Worm (Caenorhabditis elegans) whole organism, L2 larva: ENCODE data around the gene R09H10.1.

Experiments used
- blmp-1 ChIP-seq: sonication (generic microtip); optimal IDR thresholded peaks from 2 replicates; lab custom pipeline; 2017; ENCODE audit warnings: missing genetic modification characterization, mild to moderate bottlenecking, missing compliant biosample characterization, antibody characterized with exemption, moderate library complexity; ENCODE audit not compliant: insufficient read depth
- dmd-4 ChIP-seq: sonication (generic microtip); optimal IDR thresholded peaks from 2 replicates; lab custom pipeline; 2017; ENCODE audit warnings: missing biosample characterization, missing genetic modification characterization
- egl-27 ChIP-seq: sonication (generic microtip); optimal IDR thresholded peaks from 3 replicates; lab custom pipeline; 2017; ENCODE audit warnings: missing biosample characterization, missing genetic modification reagents, missing genetic modification characterization
- gmeb-1 ChIP-seq: fragments of 150-350 bp; optimal IDR thresholded peaks from 2 replicates; lab custom pipeline; 2014; ENCODE audit warnings: missing biosample characterization, missing genetic modification characterization
- snpc-4 ChIP-seq: fragments of 150-350 bp; optimal IDR thresholded peaks from 2 replicates; lab custom pipeline; 2014; ENCODE audit warnings: missing biosample characterization, missing genetic modification characterization
- unc-62 ChIP-seq: fragments of 150-350 bp; optimal IDR thresholded peaks from 2 replicates; lab custom pipeline; 2014; ENCODE audit warnings: missing biosample characterization, missing genetic modification reagents, missing genetic modification characterization
- ztf-11 ChIP-seq: sonication (generic microtip); optimal IDR thresholded peaks from 2 replicates; lab custom pipeline; 2017; ENCODE audit warnings: missing biosample characterization, missing genetic modification characterization
- ztf-4 ChIP-seq: fragments of 150-350 bp; optimal IDR thresholded peaks from 2 replicates; lab custom pipeline; 2014; ENCODE audit warnings: missing biosample characterization, missing genetic modification characterization

DNA sequence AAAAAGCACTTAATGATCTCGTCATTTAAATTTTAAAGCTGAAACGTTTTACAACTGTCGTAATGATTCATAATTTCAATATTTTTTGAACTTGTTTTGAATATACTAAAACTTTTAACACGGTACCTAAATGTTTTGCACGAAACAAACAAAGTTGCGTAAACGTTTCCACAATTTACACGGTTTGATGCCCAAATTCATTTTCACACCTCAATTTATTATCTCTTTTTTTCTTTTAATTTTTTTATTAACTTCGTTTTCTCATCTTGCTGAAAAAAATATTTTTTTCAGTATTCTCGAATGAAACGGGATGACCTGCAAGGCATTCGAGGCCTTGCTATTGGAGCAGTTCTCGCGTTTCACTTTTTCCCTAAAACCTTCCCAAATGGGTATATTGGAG, 15.8 kb upstream of the R09H10.1 start, which contains the start of gene oac-8:
- TF ChIP-seq snpc-4 (no peak), ztf-11 (no peak), gmeb-1 (no peak), blmp-1 (tag; lab: Kevin White, UChicago) (no peak), ztf-4 (tag; lab: Kevin White, UChicago) (no peak), egl-27 (tag; lab: Kevin White, UChicago) (no peak), unc-62 (GFP tag; lab: Kevin White, UChicago) (no peak), dmd-4 (tag; lab: Kevin White, UChicago) (no peak)
